Worm (Caenorhabditis elegans) whole organism, L4 larva: ENCODE results near the gene xbx-6.

Source experiments
- daf-12 ChIP-seq: fragments of 150-350 bp; optimal IDR thresholded peaks from 2 replicates; lab custom pipeline; 2014; ENCODE audit warnings: missing biosample characterization, missing genetic modification reagents, missing genetic modification characterization
- dmd-6 ChIP-seq: fragments of 200-800 bp; sonication (Bioruptor generic); IDR thresholded peaks from 2 replicates; pipeline ENCODE4 v1.3.6; 2022; ENCODE audit warnings: missing genetic modification reagents, missing genetic modification characterization, missing compliant biosample characterization
- egl-43 ChIP-seq: fragments of 200-800 bp; sonication (Bioruptor generic); IDR thresholded peaks from 2 replicates; pipeline ENCODE4 v1.3.6; 2022; ENCODE audit warnings: missing genetic modification reagents, missing genetic modification characterization, missing compliant biosample characterization
- hif-1 ChIP-seq, 2 experiments: sonication (generic microtip); optimal IDR thresholded peaks; 2 replicates each; lab custom pipeline; 2016 to 2017; ENCODE audit warnings: missing compliant biosample characterization in 2 of 2, missing genetic modification characterization in 2 of 2, missing genetic modification reagents in 2 of 2, missing genotype in 2 of 2, mild to moderate bottlenecking in 1 of 2
- jun-1 ChIP-seq: fragments of 150-350 bp; optimal IDR thresholded peaks from 2 replicates; lab custom pipeline; 2014; ENCODE audit warnings: missing biosample characterization, missing genetic modification reagents, missing genetic modification characterization

- TF ChIP-seq dmd-6 (GFP tag; lab: Robert Waterston, UW) (no peak), jun-1 (tag; lab: Kevin White, UChicago) (no peak), hif-1 (tag; optimal IDR thresholded peaks at IDR 0.05; lab: Kevin White, UChicago) (no peak), daf-12 (tag; lab: Kevin White, UChicago) (no peak), egl-43 (GFP tag; lab: Robert Waterston, UW) (no peak)
These were observed 1.5 kb downstream of the xbx-6 start for ce11 chrV:9704399-9704798.
